Worm (Caenorhabditis elegans) whole organism, mixed stage, embryonic: ENCODE measurements around the gene C44H9.5.
"Not testable (repeated sequence)": the region's sequence is repeated elsewhere in the genome, so short reads cannot be mapped to it uniquely, and the experiment has no call there.

ENCODE experiments used
- M03D4.4 ChIP-seq: sonication (generic microtip); optimal IDR thresholded peaks from 2 replicates; lab custom pipeline; 2017; ENCODE audit warnings: mild to moderate bottlenecking, missing genetic modification characterization, missing compliant biosample characterization
- blmp-1 ChIP-seq: fragments of 150-350 bp; optimal IDR thresholded peaks from 2 replicates; lab custom pipeline; 2014; ENCODE audit warnings: missing biosample characterization, missing genetic modification characterization
- ceh-83 ChIP-seq: fragments of 200-800 bp; sonication (Bioruptor generic); optimal IDR thresholded peaks from 2 replicates; lab custom pipeline; 2018; ENCODE audit warnings: mild to moderate bottlenecking, missing genetic modification characterization, missing compliant biosample characterization
- lsy-2 ChIP-seq: fragments of 150-350 bp; optimal IDR thresholded peaks from 2 replicates; lab custom pipeline; 2014; ENCODE audit warnings: missing biosample characterization, missing genetic modification characterization
- mep-1 ChIP-seq: fragments of 150-350 bp; optimal IDR thresholded peaks from 2 replicates; lab custom pipeline; 2017; ENCODE audit warnings: missing biosample characterization, missing genetic modification reagents, missing genetic modification characterization, inconsistent platforms
- nhr-12 ChIP-seq: fragments of 150-350 bp; optimal IDR thresholded peaks from 2 replicates; lab custom pipeline; 2014; ENCODE audit warnings: missing biosample characterization, missing genetic modification characterization
- sptf-1 ChIP-seq: sonication (generic microtip); optimal IDR thresholded peaks from 2 replicates; lab custom pipeline; 2017; ENCODE audit warnings: mild to moderate bottlenecking, missing genetic modification characterization, moderate library complexity, missing compliant biosample characterization
- unc-39 ChIP-seq: fragments of 150-350 bp; optimal IDR thresholded peaks from 2 replicates; lab custom pipeline; 2014; ENCODE audit warnings: missing biosample characterization, missing genetic modification characterization
- unc-62 ChIP-seq: fragments of 150-350 bp; optimal IDR thresholded peaks from 2 replicates; lab custom pipeline; 2014; ENCODE audit warnings: missing biosample characterization, missing genetic modification reagents, missing genetic modification characterization
- ztf-11 ChIP-seq: fragments of 150-350 bp; optimal IDR thresholded peaks from 2 replicates; lab custom pipeline; 2014; ENCODE audit warnings: missing biosample characterization, missing genetic modification characterization

DNA sequence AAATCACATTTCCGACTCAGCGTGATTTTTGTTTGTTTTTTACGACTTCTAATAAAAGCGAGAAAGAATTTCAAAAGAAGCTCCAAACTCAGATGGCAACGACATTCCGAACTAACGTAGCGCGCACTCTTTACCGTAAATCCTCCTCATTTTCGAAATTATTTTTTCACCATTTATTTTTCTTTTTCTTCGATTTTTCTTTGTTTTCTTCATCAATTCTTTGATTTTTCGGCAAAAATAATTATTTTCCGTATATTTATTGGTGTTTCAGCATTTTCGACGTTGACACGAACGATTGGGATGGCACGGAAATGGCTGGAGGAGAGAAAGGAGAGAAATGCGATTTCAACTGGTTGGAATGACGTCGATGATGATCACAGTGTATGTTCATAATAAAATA, 16.0 kb upstream of the C44H9.5 start, which contains the start of gene T07F10.5:
- TF ChIP-seq unc-39 (tag; lab: Kevin White, UChicago); ceh-83 (GFP tag; lab: Kevin White, UChicago); lsy-2 (tag; lab: Kevin White, UChicago); M03D4.4 (tag; lab: Kevin White, UChicago); mep-1 (tag; lab: Kevin White, UChicago); nhr-12 (tag; lab: Kevin White, UChicago); sptf-1 (tag; lab: Kevin White, UChicago); unc-62 (GFP tag; lab: Kevin White, UChicago); ztf-11 (tag; lab: Kevin White, UChicago); blmp-1 (tag; lab: Kevin White, UChicago): not testable (repeated sequence)
